Fruit fly (Drosophila melanogaster): ENCODE data around the gene CG6675.

- no peak for TF ChIP-seq dmrt93B (GFP tag; optimal IDR thresholded peaks at IDR 0.05)
- TF ChIP-seq CrebA (GFP tag; optimal IDR thresholded peaks at IDR 0.05; ENCODE audit: borderline replicate concordance), result no peak
- no peak for TF ChIP-seq usp (GFP tag; optimal IDR thresholded peaks at IDR 0.05)
- no peak for TF ChIP-seq Hr78 (GFP tag; optimal IDR thresholded peaks at IDR 0.05)
- no peak for TF ChIP-seq Dfd (GFP tag; optimal IDR thresholded peaks at IDR 0.05)
- TF ChIP-seq pan (optimal IDR thresholded peaks at IDR 0.05), result no peak
- no peak for TF ChIP-seq N (GFP tag; optimal IDR thresholded peaks at IDR 0.05)
- no peak for TF ChIP-seq Vsx2 (GFP tag; optimal IDR thresholded peaks at IDR 0.05; ENCODE audit: partially characterized antibody)
- no peak for TF ChIP-seq tai (GFP tag; optimal IDR thresholded peaks at IDR 0.05)
- TF ChIP-seq rgr (GFP tag; optimal IDR thresholded peaks at IDR 0.05), result no peak
- TF ChIP-seq Rel (GFP tag; optimal IDR thresholded peaks at IDR 0.05), result no peak
- TF ChIP-seq Rel (tag; optimal IDR thresholded peaks at IDR 0.05), result no peak
- no peak for TF ChIP-seq foxo (GFP tag; optimal IDR thresholded peaks at IDR 0.05)
- TF ChIP-seq Hr83 (GFP tag; optimal IDR thresholded peaks at IDR 0.05; ENCODE audit: poor library complexity, severe bottlenecking), result no peak
Measured at dm6 chr2L:22065243-22065642, 43.5 kb upstream of the CG6675 start, which contains the start of gene CG42597.
